Worm (Caenorhabditis elegans): ENCODE results near the gene C03B1.5.

- TF ChIP-seq ceh-16 (tag; optimal IDR thresholded peaks at IDR 0.05) (no peak), nhr-77 (tag; optimal IDR thresholded peaks at IDR 0.05) (no peak), nhr-76 (tag; optimal IDR thresholded peaks at IDR 0.05) (no peak), nhr-237 (tag; optimal IDR thresholded peaks at IDR 0.05) (no peak), snpc-4 (tag; optimal IDR thresholded peaks at IDR 0.05) (no peak), egl-27 (tag; optimal IDR thresholded peaks at IDR 0.05) (no peak), nhr-11 (tag; optimal IDR thresholded peaks at IDR 0.05) (no peak), lin-15B (tag; optimal IDR thresholded peaks at IDR 0.05) (no peak), ceh-9 (tag; optimal IDR thresholded peaks at IDR 0.05) (no peak), ztf-11 (tag; optimal IDR thresholded peaks at IDR 0.05) (no peak)
Observed at ce11 chrX:6355030-6355635, at the start of gene C03B1.5.

All from whole organism, L3 larva.